Fruit fly (Drosophila melanogaster): ENCODE results near the gene Ndc1.

The Ndc1 gene

DNA sequence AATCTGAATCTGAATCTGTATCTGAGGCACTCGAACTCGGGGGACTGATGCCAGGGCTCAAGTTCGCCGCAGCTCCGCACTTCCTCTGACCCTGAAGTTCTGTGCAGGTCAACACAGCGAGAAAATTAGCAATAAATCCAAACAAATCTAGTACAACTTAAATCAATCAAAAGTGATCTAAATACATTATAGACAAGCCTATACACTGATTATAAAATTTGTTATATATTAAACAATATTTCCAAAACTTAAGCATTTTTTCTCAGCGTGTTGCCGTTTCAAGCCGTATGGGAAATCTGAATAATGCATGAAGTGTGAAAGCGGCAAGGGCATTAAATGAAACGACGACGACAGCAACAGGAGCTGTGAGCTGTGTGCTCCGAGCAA lies 9.2 kb upstream of the Ndc1 start (continued):
- TF ChIP-seq sens-2 (GFP tag; IDR thresholded peaks at IDR 0.05) (no peak), fd3F (GFP tag; optimal IDR thresholded peaks at IDR 0.05) (no peak), ftz-f1 (GFP tag; optimal IDR thresholded peaks at IDR 0.05) (no peak), CG14014 (GFP tag; IDR thresholded peaks at IDR 0.05) (peak; percentile 71), HmgZ (tag; optimal IDR thresholded peaks at IDR 0.05) (no peak), CG5245 (GFP tag; optimal IDR thresholded peaks at IDR 0.05) (no peak), CG3838 (GFP tag; optimal IDR thresholded peaks at IDR 0.05) (no peak), gsb-n (tag; optimal IDR thresholded peaks at IDR 0.05) (no peak), Blimp-1 (GFP tag; optimal IDR thresholded peaks at IDR 0.05) (peak; percentile 35), trh (GFP tag; optimal IDR thresholded peaks at IDR 0.05) (no peak), phol (tag; optimal IDR thresholded peaks at IDR 0.05) (peak; percentile 20), Stat92E (GFP tag; optimal IDR thresholded peaks at IDR 0.05) (no peak), CG14667 (GFP tag; IDR thresholded peaks at IDR 0.05) (0 out of 2 replicates have a peak, but pooled peaks have one; percentile 15), CG2712 (tag; optimal IDR thresholded peaks at IDR 0.05) (peak; percentile 47), CG1647 (GFP tag; optimal IDR thresholded peaks at IDR 0.05) (no peak), CG4282 (GFP tag; optimal IDR thresholded peaks at IDR 0.05) (no peak), CG7839 (tag; optimal IDR thresholded peaks at IDR 0.05) (peak; percentile 49), CG11247 (GFP tag; IDR thresholded peaks at IDR 0.05) (no peak), NFAT (GFP tag; IDR thresholded peaks at IDR 0.05) (no peak), sob (GFP tag; IDR thresholded peaks at IDR 0.05) (peak; percentile 60; the same call in 1 of the 2 replicates), fd96Cb (tag; optimal IDR thresholded peaks at IDR 0.05) (peak; percentile 23), tio (GFP tag; optimal IDR thresholded peaks at IDR 0.05) (peak; percentile 27), CG17829 (tag; optimal IDR thresholded peaks at IDR 0.05) (peak; percentile 2), Ada2b (GFP tag; IDR thresholded peaks at IDR 0.05) (peak; percentile 42; the same call in 1 of the 2 replicates), gcm2 (GFP tag; optimal IDR thresholded peaks at IDR 0.05) (no peak), run (tag; optimal IDR thresholded peaks at IDR 0.05) (no peak), CG2202 (tag; optimal IDR thresholded peaks at IDR 0.05) (no peak), Hr78 (GFP tag; optimal IDR thresholded peaks at IDR 0.05) (no peak), CG2120 (GFP tag; optimal IDR thresholded peaks at IDR 0.05) (peak; percentile 50), Fer1 (GFP tag; optimal IDR thresholded peaks at IDR 0.05) (peak; percentile 57), CG12071 (GFP tag; optimal IDR thresholded peaks at IDR 0.05) (no peak), CG2678 (tag; optimal IDR thresholded peaks at IDR 0.05) (peak; percentile 53), D19A (tag; optimal IDR thresholded peaks at IDR 0.05) (no peak), slou (GFP tag; optimal IDR thresholded peaks at IDR 0.05) (peak; percentile 5), btn (GFP tag; optimal IDR thresholded peaks at IDR 0.05) (no peak), oc (tag; optimal IDR thresholded peaks at IDR 0.05) (no peak), CG13624 (GFP tag; optimal IDR thresholded peaks at IDR 0.05) (no peak), h (optimal IDR thresholded peaks at IDR 0.05) (no peak), aop (GFP tag; IDR thresholded peaks at IDR 0.05) (no peak), odd (GFP tag; optimal IDR thresholded peaks at IDR 0.05) (no peak), Dp (GFP tag; optimal IDR thresholded peaks at IDR 0.05) (no peak), HLH3B (GFP tag; IDR thresholded peaks at IDR 0.05) (peak; percentile 37; the same call in 1 of the 2 replicates), CG10462 (GFP tag; optimal IDR thresholded peaks at IDR 0.05) (no peak), CG9609 (GFP tag; optimal IDR thresholded peaks at IDR 0.05) (no peak), CG10565 (GFP tag; optimal IDR thresholded peaks at IDR 0.05) (no peak), CG9437 (GFP tag; optimal IDR thresholded peaks at IDR 0.05) (no peak), wdn (GFP tag; IDR thresholded peaks at IDR 0.05) (0 out of 2 replicates have a peak, but pooled peaks have one; percentile 37), lola (GFP tag; optimal IDR thresholded peaks at IDR 0.05) (no peak), bsh (GFP tag; optimal IDR thresholded peaks at IDR 0.05) (peak; percentile 38 to 66), jigr1 (GFP tag; IDR thresholded peaks at IDR 0.05) (no peak), CG14050 (GFP tag; IDR thresholded peaks at IDR 0.05) (no peak)
